Fruit fly (Drosophila melanogaster): ENCODE data around the gene epsilonCOP.

epsilonCOP gene

dm6 chr2L:6479226-6479906 lies 9.5 kb upstream of the epsilonCOP start (continued):
- TF ChIP-seq CG8924 (tag; optimal IDR thresholded peaks at IDR 0.05) (peak; percentile 97), CG12236 (GFP tag; optimal IDR thresholded peaks at IDR 0.05) (no peak), CG16815 (GFP tag; optimal IDR thresholded peaks at IDR 0.05) (no peak), CG9609 (GFP tag; optimal IDR thresholded peaks at IDR 0.05) (no peak), CG10267 (tag; optimal IDR thresholded peaks at IDR 0.05) (peak; percentile 8), CG10431 (GFP tag; optimal IDR thresholded peaks at IDR 0.05) (peak; percentile 65), CG7839 (tag; optimal IDR thresholded peaks at IDR 0.05) (no peak), en (GFP tag; optimal IDR thresholded peaks at IDR 0.05) (no peak), CoRest (tag; optimal IDR thresholded peaks at IDR 0.05) (no peak), CG16813 (GFP tag; IDR thresholded peaks at IDR 0.05; ENCODE audit: partially characterized antibody) (no peak), unc-4 (GFP tag; IDR thresholded peaks at IDR 0.05; ENCODE audit: partially characterized antibody) (no peak), CG10462 (GFP tag; optimal IDR thresholded peaks at IDR 0.05) (no peak), CG31388 (GFP tag; optimal IDR thresholded peaks at IDR 0.05) (no peak), wor (GFP tag; IDR thresholded peaks at IDR 0.05) (no peak), Hmr (GFP tag; optimal IDR thresholded peaks at IDR 0.05) (peak; percentile 61), CG1603 (tag; optimal IDR thresholded peaks at IDR 0.05) (peak; percentile 25), CG7745 (tag; optimal IDR thresholded peaks at IDR 0.05) (no peak), CG16863 (GFP tag; optimal IDR thresholded peaks at IDR 0.05) (no peak), Scr (GFP tag; IDR thresholded peaks at IDR 0.05; ENCODE audit: partially characterized antibody) (no peak), otp (GFP tag; IDR thresholded peaks at IDR 0.05) (no peak), CG5245 (GFP tag; optimal IDR thresholded peaks at IDR 0.05) (no peak), CG34224 (GFP tag; IDR thresholded peaks at IDR 0.05; ENCODE audit: partially characterized antibody) (no peak), Dip2 (GFP tag; IDR thresholded peaks at IDR 0.05) (no peak), CG31365 (tag; optimal IDR thresholded peaks at IDR 0.05) (peak; percentile 62), CG12155 (GFP tag; optimal IDR thresholded peaks at IDR 0.05) (peak; percentile 17), disco-r (GFP tag; optimal IDR thresholded peaks at IDR 0.05) (no peak), CG4360 (GFP tag; IDR thresholded peaks at IDR 0.05) (peak; percentile 23; the same call in 1 of the 2 replicates), CG6683 (GFP tag; optimal IDR thresholded peaks at IDR 0.05) (peak; percentile 14), CG18476 (GFP tag; optimal IDR thresholded peaks at IDR 0.05) (peak; percentile 4), CG4282 (GFP tag; optimal IDR thresholded peaks at IDR 0.05) (no peak), dan (GFP tag; IDR thresholded peaks at IDR 0.05) (no peak), Camta (GFP tag; optimal IDR thresholded peaks at IDR 0.05) (no peak), Mrtf (GFP tag; IDR thresholded peaks at IDR 0.05) (no peak), CG32532 (GFP tag; IDR thresholded peaks at IDR 0.05) (peak; percentile 62; the same call in 1 of the 2 replicates), run (tag; optimal IDR thresholded peaks at IDR 0.05) (no peak), NK7.1 (GFP tag; optimal IDR thresholded peaks at IDR 0.05) (no peak), tll (GFP tag; optimal IDR thresholded peaks at IDR 0.05) (no peak), sc (optimal IDR thresholded peaks at IDR 0.05) (no peak), sc (GFP tag; optimal IDR thresholded peaks at IDR 0.05) (no peak), Bgb (GFP tag; IDR thresholded peaks at IDR 0.05; ENCODE audit: partially characterized antibody) (no peak; the same call in 1 of the 2 replicates), slp2 (GFP tag; optimal IDR thresholded peaks at IDR 0.05) (no peak), da (GFP tag; optimal IDR thresholded peaks at IDR 0.05) (no peak), usp (GFP tag; optimal IDR thresholded peaks at IDR 0.05) (no peak), CG15479 (GFP tag; optimal IDR thresholded peaks at IDR 0.05) (no peak), CG11456 (GFP tag; IDR thresholded peaks at IDR 0.05) (peak; percentile 54; the same call in 1 of the 3 replicates), CG3726 (GFP tag; IDR thresholded peaks at IDR 0.05) (no peak), CG9932 (GFP tag; IDR thresholded peaks at IDR 0.05) (peak; percentile 50; the same call in 1 of the 2 replicates), CG2712 (tag; optimal IDR thresholded peaks at IDR 0.05) (peak; percentile 18), CG17328 (GFP tag; IDR thresholded peaks at IDR 0.05) (no peak), C15 (GFP tag; IDR thresholded peaks at IDR 0.05) (no peak)

All from whole organism, embryonic.